In the genomic region with DNA sequence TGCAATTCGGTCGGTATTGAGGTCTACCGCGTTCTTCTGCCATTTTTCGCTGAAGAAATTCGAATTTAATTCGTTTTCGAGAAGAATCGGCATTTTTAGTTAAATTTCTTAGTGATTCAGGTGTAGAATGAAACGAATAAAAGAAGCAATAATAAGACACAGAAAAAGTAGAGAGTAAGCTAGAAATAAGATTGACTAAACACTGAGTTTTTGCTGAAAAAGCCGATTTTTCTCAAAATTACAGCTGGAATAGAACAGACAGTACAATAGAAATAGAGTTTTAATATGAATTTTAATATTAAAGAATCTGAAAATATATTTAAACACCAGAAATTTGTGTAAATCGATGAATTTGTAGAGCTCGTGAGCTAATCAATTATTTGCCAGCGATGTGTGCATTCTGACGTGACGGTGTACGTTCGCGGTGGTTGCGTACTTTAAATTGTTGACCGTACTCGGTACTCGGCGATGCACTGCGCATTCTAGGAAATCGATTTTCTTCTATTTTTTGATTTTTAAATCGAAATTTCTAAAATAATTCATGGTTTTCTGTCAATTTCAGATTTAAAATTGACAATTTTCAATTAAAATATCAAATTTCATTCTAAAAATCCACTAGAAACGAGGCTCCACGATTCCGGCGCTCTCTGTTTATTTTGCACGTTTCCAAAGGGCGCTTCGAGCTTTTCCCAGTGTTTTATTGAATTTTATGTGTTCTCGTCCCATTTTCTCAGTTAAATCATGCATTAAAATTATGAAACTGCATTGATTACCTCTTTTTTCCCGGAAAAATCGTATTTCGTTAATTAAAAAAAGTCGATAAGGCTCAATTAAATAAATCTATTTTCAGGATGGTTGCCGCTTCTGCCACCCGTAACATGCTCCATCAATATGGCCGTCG, we compare ENCODE assay signal across 1 worm cellular context.
TF ChIP-seq lines count a peak whose summit lies in the region.

A gene (minus strand): TSS at position 51 of the 901 bp plus-strand sequence.
A gene (plus strand): TSS at position 851 of the 901 bp plus-strand sequence.

TF ChIP-seq in whole organism, L1 larva, 84 proteins besides CTCF, POLR2A, EP300 and RAD21 (continued from another document):
- TF ChIP-seq fkh-8 (tag; optimal IDR thresholded peaks at IDR 0.05; lab: Kevin White, UChicago), result peak; percentile 76
- TF ChIP-seq lir-3 (tag; optimal IDR thresholded peaks at IDR 0.05; lab: Kevin White, UChicago; ENCODE audit: poor library complexity), result no peak
- peak; percentile 70 for TF ChIP-seq nhr-85 (tag; lab: Kevin White, UChicago)
- no peak for TF ChIP-seq sptf-1 (tag; optimal IDR thresholded peaks at IDR 0.05; lab: Kevin White, UChicago)
- TF ChIP-seq unc-62 (GFP tag; optimal IDR thresholded peaks at IDR 0.05; lab: Kevin White, UChicago), result no peak
- no peak for TF ChIP-seq lin-39 (tag; optimal IDR thresholded peaks at IDR 0.05; lab: Kevin White, UChicago)
- TF ChIP-seq sup-37 (GFP tag; optimal IDR thresholded peaks at IDR 0.05; lab: Kevin White, UChicago), result no peak
- peak; percentile 67 for TF ChIP-seq tbx-2 (tag; optimal IDR thresholded peaks at IDR 0.05; lab: Kevin White, UChicago)
- TF ChIP-seq tlp-1 (tag; optimal IDR thresholded peaks at IDR 0.05; lab: Kevin White, UChicago), result no peak
- TF ChIP-seq aha-1 (tag; optimal IDR thresholded peaks at IDR 0.05; lab: Kevin White, UChicago), result no peak
- TF ChIP-seq mep-1 (tag; optimal IDR thresholded peaks at IDR 0.05; lab: Kevin White, UChicago), result peak; percentile 60
- no peak for TF ChIP-seq mef-2 (tag; optimal IDR thresholded peaks at IDR 0.05; lab: Kevin White, UChicago)
- no peak for TF ChIP-seq sox-4 (tag; optimal IDR thresholded peaks at IDR 0.05; lab: Kevin White, UChicago)
- TF ChIP-seq unc-86 (tag; optimal IDR thresholded peaks at IDR 0.05; lab: Kevin White, UChicago), result peak; percentile 75
- no peak for TF ChIP-seq ces-1 (GFP tag; optimal IDR thresholded peaks at IDR 0.05; lab: Kevin White, UChicago)
- no peak for TF ChIP-seq nhr-12 (tag; optimal IDR thresholded peaks at IDR 0.05; lab: Kevin White, UChicago)
- peak; percentile 26 for TF ChIP-seq aly-2 (tag; optimal IDR thresholded peaks at IDR 0.05; lab: Kevin White, UChicago)
- TF ChIP-seq unc-30 (tag; optimal IDR thresholded peaks at IDR 0.05; lab: Kevin White, UChicago), result no peak
- TF ChIP-seq nhr-76 (tag; optimal IDR thresholded peaks at IDR 0.05; lab: Kevin White, UChicago), result no peak
- no peak for TF ChIP-seq ceh-8 (GFP tag; optimal IDR thresholded peaks at IDR 0.05; lab: Kevin White, UChicago)
- peak; percentile 75 for TF ChIP-seq lin-14 (GFP tag; optimal IDR thresholded peaks at IDR 0.05; lab: Kevin White, UChicago)
- 0 out of 2 replicates have a peak, but pooled peaks have one; percentile 32 for TF ChIP-seq mab-9 (GFP tag; IDR thresholded peaks at IDR 0.05; lab: Robert Waterston, UW)
- TF ChIP-seq C04F5.9 (tag; optimal IDR thresholded peaks at IDR 0.05; lab: Kevin White, UChicago), result no peak
- TF ChIP-seq fkh-10 (GFP tag; optimal IDR thresholded peaks at IDR 0.05; lab: Kevin White, UChicago), result no peak
- peak; percentile 60 for TF ChIP-seq unc-130 (tag; optimal IDR thresholded peaks at IDR 0.05; lab: Kevin White, UChicago)
- no peak for TF ChIP-seq hlh-4 (tag; optimal IDR thresholded peaks at IDR 0.05; lab: Kevin White, UChicago)
- TF ChIP-seq rnt-1 (tag; optimal IDR thresholded peaks at IDR 0.05; lab: Kevin White, UChicago), result peak; percentile 45
- TF ChIP-seq nhr-47 (tag; optimal IDR thresholded peaks at IDR 0.05; lab: Kevin White, UChicago), result peak; percentile 79
- TF ChIP-seq alr-1 (tag; optimal IDR thresholded peaks at IDR 0.05; lab: Kevin White, UChicago; ENCODE audit: borderline replicate concordance), result no peak
- TF ChIP-seq fos-1 (tag; optimal IDR thresholded peaks at IDR 0.05; lab: Kevin White, UChicago), result no peak
